Fruit fly (Drosophila melanogaster): ENCODE results near the gene Mgat2.
A peak's percentile ranks its signal among the peaks of the same experiment; 100 is the strongest.

Mgat2 gene

DNA sequence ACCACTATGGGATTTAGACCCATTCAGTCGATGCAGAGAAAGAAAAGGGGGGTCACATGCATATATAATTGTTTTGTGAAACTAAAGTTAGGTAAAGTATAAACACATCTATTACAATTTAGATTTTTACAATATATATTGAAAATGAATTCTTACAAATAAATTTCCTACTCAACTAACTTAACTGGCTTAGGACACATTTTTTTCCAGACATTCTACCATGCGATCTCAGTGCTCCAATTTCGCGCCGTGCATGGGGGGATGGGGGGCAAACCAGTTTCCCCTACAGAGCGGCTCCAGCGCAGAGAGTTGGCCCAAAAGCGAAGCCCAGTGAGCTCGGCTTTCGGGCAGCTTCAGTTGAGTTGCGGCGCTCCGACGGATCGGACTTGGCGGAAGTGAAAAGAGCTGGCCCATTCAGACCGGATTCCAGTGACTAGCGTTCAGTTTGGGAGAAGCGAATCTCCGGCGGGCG is 38.9 kb downstream of the Mgat2 start, which contains the start of gene CG7896 (continued):
- TF ChIP-seq CG15269 (tag; optimal IDR thresholded peaks at IDR 0.05) (peak; percentile 74), CG12104 (GFP tag; optimal IDR thresholded peaks at IDR 0.05) (peak; percentile 22), Dp (GFP tag; optimal IDR thresholded peaks at IDR 0.05) (no peak), zfh1 (GFP tag; IDR thresholded peaks at IDR 0.05) (peak; percentile 81), ham (GFP tag; IDR thresholded peaks at IDR 0.05) (0 out of 2 replicates have a peak, but pooled peaks have one; percentile 38), ems (GFP tag; optimal IDR thresholded peaks at IDR 0.05) (peak; percentile 56), sc (optimal IDR thresholded peaks at IDR 0.05) (no peak), sc (GFP tag; optimal IDR thresholded peaks at IDR 0.05) (peak; percentile 18), CG13775 (GFP tag; optimal IDR thresholded peaks at IDR 0.05) (peak; percentile 58), CG9797 (GFP tag; optimal IDR thresholded peaks at IDR 0.05) (no peak), CG10321 (GFP tag; IDR thresholded peaks at IDR 0.05) (0 out of 2 replicates have a peak, but pooled peaks have one; percentile 5), CG3726 (GFP tag; IDR thresholded peaks at IDR 0.05) (peak; percentile 74; the same call in 2 of the 3 replicates), dysf (GFP tag; IDR thresholded peaks at IDR 0.05) (peak; percentile 92), gro (GFP tag; optimal IDR thresholded peaks at IDR 0.05) (no peak), CG15514 (GFP tag; optimal IDR thresholded peaks at IDR 0.05) (peak; percentile 48), Blimp-1 (GFP tag; optimal IDR thresholded peaks at IDR 0.05) (peak; percentile 69), sima (GFP tag; optimal IDR thresholded peaks at IDR 0.05) (no peak), sna (GFP tag; IDR thresholded peaks at IDR 0.05; ENCODE audit: partially characterized antibody) (no peak), CG12744 (GFP tag; optimal IDR thresholded peaks at IDR 0.05) (no peak), HmgZ (tag; optimal IDR thresholded peaks at IDR 0.05) (peak; percentile 26), ind (GFP tag; optimal IDR thresholded peaks at IDR 0.05) (peak; percentile 60), prd (optimal IDR thresholded peaks at IDR 0.05) (no peak), prd (GFP tag; IDR thresholded peaks at IDR 0.05) (peak; percentile 85), tx (GFP tag; optimal IDR thresholded peaks at IDR 0.05) (no peak), otp (GFP tag; IDR thresholded peaks at IDR 0.05) (peak; percentile 59; the same call in 1 of the 3 replicates), Eip74EF (GFP tag; optimal IDR thresholded peaks at IDR 0.05) (peak in 1 of 2 experiments; percentile 22), chinmo (GFP tag; IDR thresholded peaks at IDR 0.05; ENCODE audit: partially characterized antibody) (peak; percentile 86; the same call in 3 of the 4 replicates), CG17361 (GFP tag; IDR thresholded peaks at IDR 0.05) (peak; percentile 86), CG2678 (tag; optimal IDR thresholded peaks at IDR 0.05) (peak; percentile 82), crc (GFP tag; optimal IDR thresholded peaks at IDR 0.05) (no peak), E2f2 (GFP tag; IDR thresholded peaks at IDR 0.05) (peak; percentile 55; the same call in 1 of the 2 replicates), CG1024 (GFP tag; IDR thresholded peaks at IDR 0.05) (no peak), CG7745 (tag; optimal IDR thresholded peaks at IDR 0.05) (no peak), fd96Cb (tag; optimal IDR thresholded peaks at IDR 0.05) (peak; percentile 59), toy (GFP tag; IDR thresholded peaks at IDR 0.05) (peak; percentile 45; the same call in 1 of the 2 replicates), jing (GFP tag; optimal IDR thresholded peaks at IDR 0.05) (peak; percentile 8), CG17829 (tag; optimal IDR thresholded peaks at IDR 0.05) (peak; percentile 86), gfzf (GFP tag; optimal IDR thresholded peaks at IDR 0.05) (no peak), yki (optimal IDR thresholded peaks at IDR 0.05) (no peak), CG18262 (tag; optimal IDR thresholded peaks at IDR 0.05) (peak; percentile 82), inv (GFP tag; IDR thresholded peaks at IDR 0.05; ENCODE audit: partially characterized antibody) (no peak), CG13123 (GFP tag; optimal IDR thresholded peaks at IDR 0.05) (peak; percentile 4), ftz-f1 (GFP tag; optimal IDR thresholded peaks at IDR 0.05) (no peak), MTF-1 (GFP tag; optimal IDR thresholded peaks at IDR 0.05; ENCODE audit: borderline replicate concordance) (no peak), B-H1 (GFP tag; IDR thresholded peaks at IDR 0.05) (peak; percentile 57; the same call in 2 of the 3 replicates), CG2120 (GFP tag; optimal IDR thresholded peaks at IDR 0.05) (peak; percentile 68), cad (GFP tag; optimal IDR thresholded peaks at IDR 0.05) (no peak), CG1233 (GFP tag; optimal IDR thresholded peaks at IDR 0.05) (peak; percentile 13), CG10959 (GFP tag; IDR thresholded peaks at IDR 0.05) (peak; percentile 50), CG9876 (GFP tag; optimal IDR thresholded peaks at IDR 0.05) (no peak), maf-S (GFP tag; optimal IDR thresholded peaks at IDR 0.05) (no peak)

Data from whole organism, embryonic.